Fruit fly (Drosophila melanogaster) whole organism, pupa: ENCODE data around the gene CG5973.
A peak's percentile ranks its signal among the peaks of the same experiment; 100 is the strongest.

Source experiments
- CG10348 ChIP-seq: fragments of 200-800 bp; sonication (Bioruptor generic); IDR thresholded peaks from 2 replicates; pipeline ENCODE4 v1.3.6; 2022; ENCODE audit warnings: missing biosample characterization, missing genetic modification characterization
- CG12605 ChIP-seq: fragments of 200-800 bp; sonication (Bioruptor generic); IDR thresholded peaks from 2 replicates; pipeline ENCODE4 v1.3.6; 2022; ENCODE audit warnings: missing biosample characterization, missing genetic modification characterization
- CG13204 ChIP-seq: fragments of 200-800 bp; sonication (Bioruptor generic); optimal IDR thresholded peaks from 2 replicates; lab custom pipeline; 2018; ENCODE audit warnings: missing biosample characterization, mild to moderate bottlenecking, missing genetic modification characterization, moderate library complexity
- CG14655 ChIP-seq: fragments of 200-800 bp; sonication (Bioruptor generic); optimal IDR thresholded peaks from 3 replicates; lab custom pipeline; 2017; ENCODE audit warnings: mild to moderate bottlenecking, missing biosample characterization, missing genetic modification reagents, missing genetic modification characterization
- CG15710 ChIP-seq: fragments of 200-800 bp; sonication (Bioruptor generic); optimal IDR thresholded peaks from 2 replicates; lab custom pipeline; 2018; ENCODE audit warnings: missing biosample characterization, mild to moderate bottlenecking, missing genetic modification characterization, moderate library complexity
- CG17806 ChIP-seq: fragments of 200-800 bp; sonication (Bioruptor generic); optimal IDR thresholded peaks from 2 replicates; lab custom pipeline; 2018; ENCODE audit warnings: missing biosample characterization, mild to moderate bottlenecking, missing genetic modification characterization, moderate library complexity
- CG32121 ChIP-seq: fragments of 200-800 bp; sonication (Bioruptor generic); IDR thresholded peaks from 2 replicates; pipeline ENCODE4 v1.3.6; 2022; ENCODE audit warnings: missing biosample characterization, missing genetic modification characterization
- CG34367 ChIP-seq: fragments of 200-800 bp; sonication (Bioruptor generic); optimal IDR thresholded peaks from 2 replicates; lab custom pipeline; 2018; ENCODE audit warnings: missing biosample characterization, mild to moderate bottlenecking, missing genetic modification characterization
- CG4496 ChIP-seq: fragments of 200-800 bp; sonication (Bioruptor generic); IDR thresholded peaks from 3 replicates; pipeline ENCODE4 v1.3.6; 2022; ENCODE audit warnings: missing biosample characterization, missing genetic modification characterization
- CG8159 ChIP-seq: fragments of 200-800 bp; sonication (Bioruptor generic); optimal IDR thresholded peaks from 3 replicates; lab custom pipeline; 2018; ENCODE audit warnings: missing biosample characterization, mild to moderate bottlenecking, missing genetic modification characterization, moderate library complexity
- CG8301 ChIP-seq: fragments of 200-800 bp; sonication (Bioruptor generic); optimal IDR thresholded peaks from 2 replicates; lab custom pipeline; 2018; ENCODE audit warnings: missing biosample characterization, mild to moderate bottlenecking, missing genetic modification characterization
- CG9948 ChIP-seq: fragments of 200-800 bp; sonication (Bioruptor generic); optimal IDR thresholded peaks from 2 replicates; lab custom pipeline; 2018; ENCODE audit warnings: missing biosample characterization, mild to moderate bottlenecking, missing genetic modification characterization, moderate library complexity
- D1 ChIP-seq: fragments of 200-800 bp; sonication (Bioruptor generic); optimal IDR thresholded peaks from 2 replicates; lab custom pipeline; 2018; ENCODE audit warnings: missing biosample characterization, mild to moderate bottlenecking, missing genetic modification characterization, moderate library complexity
- EcR ChIP-seq: fragments of 200-800 bp; sonication (Bioruptor generic); optimal IDR thresholded peaks from 3 replicates; lab custom pipeline; 2019; ENCODE audit warnings: missing biosample characterization, missing genetic modification characterization, mild to moderate bottlenecking, moderate library complexity, missing genetic modification reagents
- Ets98B ChIP-seq: fragments of 200-800 bp; sonication (Bioruptor generic); IDR thresholded peaks from 2 replicates; pipeline ENCODE4 v1.3.6; 2022; ENCODE audit warnings: missing biosample characterization, missing genetic modification characterization
- Pif1A ChIP-seq: fragments of 200-800 bp; sonication (Bioruptor generic); optimal IDR thresholded peaks from 3 replicates; lab custom pipeline; 2016; ENCODE audit warnings: missing biosample characterization, missing genetic modification characterization
- Pif1B ChIP-seq: fragments of 200-800 bp; sonication (Bioruptor generic); optimal IDR thresholded peaks from 3 replicates; lab custom pipeline; 2016; ENCODE audit warnings: missing biosample characterization, missing genetic modification characterization
- Snoo ChIP-seq: fragments of 200-800 bp; sonication (Bioruptor generic); optimal IDR thresholded peaks from 3 replicates; lab custom pipeline; 2017; ENCODE audit warnings: missing biosample characterization, mild to moderate bottlenecking, missing genetic modification characterization, inconsistent platforms
- fd96Ca ChIP-seq: fragments of 200-800 bp; sonication (Bioruptor generic); IDR thresholded peaks from 3 replicates; pipeline ENCODE4 v1.3.6; 2022; ENCODE audit warnings: missing biosample characterization, missing genetic modification characterization
- gl ChIP-seq: fragments of 200-800 bp; sonication (Bioruptor generic); optimal IDR thresholded peaks from 2 replicates; lab custom pipeline; 2018; ENCODE audit warnings: missing biosample characterization, mild to moderate bottlenecking, missing genetic modification characterization
- rn ChIP-seq: fragments of 200-800 bp; sonication (Bioruptor generic); IDR thresholded peaks from 2 replicates; pipeline ENCODE4 v1.3.6; 2022; ENCODE audit warnings: missing biosample characterization, missing genetic modification characterization

The CG5973 gene

DNA sequence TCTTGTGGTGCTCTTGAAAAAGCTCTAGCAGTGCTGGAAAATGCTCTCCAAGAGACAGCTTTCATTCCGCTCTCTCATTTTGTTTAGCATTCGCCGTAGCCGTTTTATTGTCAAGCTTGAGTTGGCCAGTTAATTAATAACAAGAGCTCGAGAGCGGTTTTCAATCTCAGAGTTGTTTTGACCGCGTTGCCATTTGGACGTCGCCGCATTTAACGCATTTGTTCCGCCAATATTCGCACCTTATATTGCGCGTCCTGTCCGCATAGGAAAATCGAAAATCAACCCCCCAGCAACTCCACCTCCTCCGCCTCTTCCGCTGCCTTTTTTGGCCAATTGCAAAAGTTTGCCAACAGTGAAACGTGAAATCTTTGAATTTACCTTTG, at the start of gene CG5973:
CG5973 (plus strand) TSS at position 168 of the 383 bp plus-strand sequence.
- TF ChIP-seq CG9948 (tag; lab: Kevin White, UChicago) (no peak), gl (tag; lab: Kevin White, UChicago) (no peak), CG10348 (GFP tag; lab: Robert Waterston, UW) (no peak), CG17806 (tag; lab: Kevin White, UChicago) (no peak), fd96Ca (GFP tag; lab: Robert Waterston, UW) (no peak), CG13204 (no peak), Snoo (no peak), CG34367 (tag; lab: Kevin White, UChicago) (no peak), D1 (no peak), Pif1B (GFP tag; lab: Kevin White, UChicago) (no peak), CG8159 (tag; lab: Kevin White, UChicago) (peak; percentile 5), CG15710 (tag; lab: Kevin White, UChicago) (no peak), CG32121 (GFP tag; lab: Robert Waterston, UW) (no peak), CG12605 (peak; percentile 34; the same call in 1 of the 2 replicates), Ets98B (GFP tag; lab: Robert Waterston, UW) (peak; percentile 62; the same call in 1 of the 2 replicates), CG14655 (GFP tag; lab: Kevin White, UChicago) (no peak)
- TF ChIP-seq, all 21 proteins: peak for 3

DNA sequence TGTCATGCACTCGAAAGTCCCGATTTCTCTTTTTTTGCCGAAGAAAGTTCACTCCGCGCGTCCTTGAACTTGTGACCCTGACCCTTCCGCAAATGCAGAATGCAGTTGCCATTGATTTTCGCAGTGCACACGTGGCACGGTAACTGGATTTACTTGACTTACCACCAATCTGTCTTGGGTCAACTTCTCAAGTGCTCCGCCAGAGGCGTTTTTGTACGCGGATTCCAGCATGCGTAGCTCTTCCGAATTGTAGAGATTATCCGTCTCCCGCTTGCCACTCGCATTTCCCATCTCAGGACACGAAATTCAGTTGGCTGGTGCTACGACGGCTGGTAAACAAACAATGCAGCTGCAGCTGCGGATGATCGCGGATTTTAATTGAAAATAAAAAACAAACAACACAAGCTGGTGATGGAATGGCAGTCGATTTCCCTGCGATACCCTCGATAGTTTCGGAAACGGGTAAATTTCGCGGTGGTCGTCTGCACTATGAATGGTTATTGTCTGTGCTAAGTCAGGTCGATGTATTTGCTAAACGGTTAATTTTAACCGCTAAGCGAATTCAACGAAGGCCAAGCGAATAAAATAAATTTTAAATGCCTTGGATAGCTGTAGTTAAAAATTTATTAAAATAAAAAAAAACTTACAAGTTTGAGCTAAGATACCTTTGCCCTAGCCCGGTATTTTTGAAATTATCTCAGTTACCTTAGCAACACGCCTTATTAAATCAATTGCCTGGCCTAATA, 49.3 kb upstream of the CG5973 start, which contains the start of the genes CG5149 and gudu:
CG5149 (minus strand) TSS at position 441 of the 746 bp plus-strand sequence.
gudu (plus strand) TSS at position 696 of the 746 bp plus-strand sequence.
- TF ChIP-seq CG13204 (no peak), CG14655 (GFP tag; lab: Kevin White, UChicago) (no peak), Snoo (peak; percentile 26), fd96Ca (GFP tag; lab: Robert Waterston, UW) (peak; percentile 62; the same call in 2 of the 3 replicates), CG12605 (no peak), rn (GFP tag; lab: Robert Waterston, UW) (0 out of 2 replicates have a peak, but pooled peaks have one; percentile 17), CG8159 (tag; lab: Kevin White, UChicago) (no peak), D1 (peak; percentile 14), Ets98B (GFP tag; lab: Robert Waterston, UW) (peak; percentile 24; the same call in 1 of the 2 replicates), EcR (peak; percentile 59), CG15710 (tag; lab: Kevin White, UChicago) (peak; percentile 13), CG4496 (GFP tag; lab: Robert Waterston, UW) (peak; percentile 21; the same call in 1 of the 3 replicates)
- TF ChIP-seq, all 21 proteins: peak for 8

DNA sequence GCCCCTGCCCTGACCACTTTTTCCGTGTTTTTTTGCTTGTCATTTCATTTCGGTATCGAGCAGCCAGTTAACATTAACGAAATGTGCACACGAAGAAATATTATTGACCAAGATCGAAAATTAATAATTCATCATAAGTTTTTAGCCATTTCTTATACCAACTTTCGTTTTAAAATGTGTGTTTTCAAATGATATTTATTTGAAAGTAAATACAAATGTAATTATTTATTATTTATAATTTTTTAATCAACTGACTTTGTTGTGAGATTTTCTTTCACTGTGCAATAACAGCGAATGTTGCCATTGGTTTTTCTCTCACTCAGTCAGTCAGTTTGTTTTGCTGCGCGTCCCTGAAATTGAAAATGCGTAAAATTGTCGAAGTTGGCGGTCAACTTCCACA, 41.5 kb upstream of the CG5973 start:
- TF ChIP-seq CG15710 (tag; lab: Kevin White, UChicago) = peak; percentile 23
- TF ChIP-seq CG8301 (tag; lab: Kevin White, UChicago) = no peak
- TF ChIP-seq Ets98B (GFP tag; lab: Robert Waterston, UW) = 0 out of 2 replicates have a peak, but pooled peaks have one; percentile 6
- TF ChIP-seq CG34367 (tag; lab: Kevin White, UChicago) = no peak
- TF ChIP-seq CG9948 (tag; lab: Kevin White, UChicago) = peak; percentile 10
- TF ChIP-seq Snoo = peak; percentile 37
- TF ChIP-seq D1 = no peak
- TF ChIP-seq CG10348 (GFP tag; lab: Robert Waterston, UW) = no peak
- no peak for TF ChIP-seq CG14655 (GFP tag; lab: Kevin White, UChicago)
- TF ChIP-seq CG17806 (tag; lab: Kevin White, UChicago) = peak; percentile 25
- TF ChIP-seq gl (tag; lab: Kevin White, UChicago) = no peak
- peak; percentile 41 for TF ChIP-seq CG8159 (tag; lab: Kevin White, UChicago)

DNA sequence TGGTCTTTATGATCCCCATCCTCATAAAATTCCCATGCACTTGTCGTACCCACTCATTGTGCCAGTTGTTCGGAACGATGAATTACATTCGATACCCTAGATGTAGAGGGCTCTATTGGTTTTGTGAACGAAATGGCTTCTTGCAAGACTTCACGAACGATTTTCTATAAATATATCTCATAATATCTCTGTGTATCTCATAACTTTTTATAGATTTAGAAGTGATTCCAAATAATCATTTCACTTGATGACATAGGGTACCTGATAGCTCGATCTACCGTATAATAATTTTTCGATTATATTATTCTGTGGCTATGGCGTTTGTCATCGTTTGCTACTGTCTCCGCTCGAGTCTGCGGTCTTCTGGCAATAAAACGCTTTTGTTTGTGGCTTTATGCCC, 40.3 kb upstream of the CG5973 start:
- TF ChIP-seq Snoo = peak; percentile 64
- TF ChIP-seq EcR = no peak
- TF ChIP-seq CG8159 (tag; lab: Kevin White, UChicago) = peak; percentile 86
- TF ChIP-seq CG14655 (GFP tag; lab: Kevin White, UChicago) = peak; percentile 71
- peak; percentile 53 for TF ChIP-seq CG34367 (tag; lab: Kevin White, UChicago)
- no peak for TF ChIP-seq CG10348 (GFP tag; lab: Robert Waterston, UW)
- TF ChIP-seq fd96Ca (GFP tag; lab: Robert Waterston, UW) = no peak; the same call in none of the 3 replicates
- TF ChIP-seq D1 = no peak
- peak; percentile 65 for TF ChIP-seq gl (tag; lab: Kevin White, UChicago)
- peak; percentile 68 for TF ChIP-seq CG9948 (tag; lab: Kevin White, UChicago)
- peak; percentile 69 for TF ChIP-seq CG8301 (tag; lab: Kevin White, UChicago)
- TF ChIP-seq CG15710 (tag; lab: Kevin White, UChicago) = peak; percentile 76
- peak; percentile 83 for TF ChIP-seq Ets98B (GFP tag; lab: Robert Waterston, UW)
- peak; percentile 48 for TF ChIP-seq Pif1B (GFP tag; lab: Kevin White, UChicago)
- TF ChIP-seq Pif1A (GFP tag; lab: Kevin White, UChicago) = peak; percentile 79
- peak; percentile 79 for TF ChIP-seq CG17806 (tag; lab: Kevin White, UChicago)
- TF ChIP-seq rn (GFP tag; lab: Robert Waterston, UW) = peak; percentile 35; the same call in 1 of the 2 replicates
- peak; percentile 90 for TF ChIP-seq CG4496 (GFP tag; lab: Robert Waterston, UW)
- TF ChIP-seq CG12605 = peak; percentile 39; the same call in 1 of the 2 replicates
- TF ChIP-seq CG13204 = no peak
- TF ChIP-seq CG32121 (GFP tag; lab: Robert Waterston, UW) = peak; percentile 78
- TF ChIP-seq, all 21 proteins: peak for 16

DNA sequence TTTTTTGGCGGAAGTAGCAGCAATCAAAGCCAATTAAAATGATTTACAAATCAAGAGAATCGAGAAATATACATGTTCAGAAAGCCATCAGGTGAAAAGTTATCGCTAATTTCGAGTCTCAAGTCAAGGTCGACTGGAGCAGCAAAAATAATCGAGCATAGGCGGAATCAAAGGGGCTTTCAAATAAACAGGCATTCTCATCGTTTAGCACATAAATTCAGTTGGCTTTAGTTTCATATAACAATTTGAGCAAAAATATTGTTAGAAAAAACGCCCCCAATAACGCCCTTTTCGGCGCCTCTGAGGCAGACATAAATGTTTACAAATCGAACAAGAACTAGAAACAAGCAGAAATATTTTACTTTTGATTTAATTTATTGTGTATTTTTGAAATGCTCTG, 39.5 kb upstream of the CG5973 start:
- no peak for TF ChIP-seq CG10348 (GFP tag; lab: Robert Waterston, UW)
- TF ChIP-seq CG15710 (tag; lab: Kevin White, UChicago) = no peak
- TF ChIP-seq CG17806 (tag; lab: Kevin White, UChicago) = no peak
- no peak for TF ChIP-seq Ets98B (GFP tag; lab: Robert Waterston, UW)
- no peak for TF ChIP-seq gl (tag; lab: Kevin White, UChicago)
- TF ChIP-seq CG13204 = no peak
- TF ChIP-seq D1 = no peak
- no peak for TF ChIP-seq EcR
- TF ChIP-seq CG4496 (GFP tag; lab: Robert Waterston, UW) = no peak
- no peak for TF ChIP-seq fd96Ca (GFP tag; lab: Robert Waterston, UW)
- TF ChIP-seq Pif1A (GFP tag; lab: Kevin White, UChicago) = no peak
- TF ChIP-seq CG12605 = no peak
- TF ChIP-seq CG32121 (GFP tag; lab: Robert Waterston, UW) = no peak
- TF ChIP-seq CG8301 (tag; lab: Kevin White, UChicago) = no peak
